Worm (Caenorhabditis elegans) whole organism, late embryonic: ENCODE measurements around the gene sru-4.

Source experiments
- ama-1 ChIP-seq: fragments of 150-350 bp; optimal IDR thresholded peaks from 2 replicates; lab custom pipeline; 2014
- ceh-31 ChIP-seq: sonication (generic microtip); optimal IDR thresholded peaks from 2 replicates; lab custom pipeline; 2016; ENCODE audit warnings: missing genetic modification characterization, missing compliant biosample characterization
- elt-2 ChIP-seq: sonication (generic microtip); optimal IDR thresholded peaks from 2 replicates; lab custom pipeline; 2016; ENCODE audit warnings: missing genetic modification reagents, missing genetic modification characterization, missing compliant biosample characterization
- hlh-30 ChIP-seq: sonication (generic microtip); optimal IDR thresholded peaks from 2 replicates; lab custom pipeline; 2017; ENCODE audit warnings: antibody characterized with exemption, missing genetic modification characterization, missing compliant biosample characterization; ENCODE audit not compliant: insufficient read depth
- hlh-6 ChIP-seq: sonication (generic microtip); optimal IDR thresholded peaks from 2 replicates; lab custom pipeline; 2016; ENCODE audit warnings: missing genotype, missing genetic modification characterization, missing compliant biosample characterization
- pqm-1 ChIP-seq: sonication (generic microtip); optimal IDR thresholded peaks from 2 replicates; lab custom pipeline; 2016; ENCODE audit warnings: missing genetic modification characterization, missing compliant biosample characterization
- pros-1 ChIP-seq: fragments of 150-350 bp; optimal IDR thresholded peaks from 2 replicates; lab custom pipeline; 2014; ENCODE audit warnings: missing biosample characterization, missing genetic modification reagents, missing genetic modification characterization
- tbx-2 ChIP-seq: sonication (generic microtip); optimal IDR thresholded peaks from 2 replicates; lab custom pipeline; 2016; ENCODE audit warnings: missing genetic modification characterization, missing compliant biosample characterization

- no peak for TF ChIP-seq pros-1 (tag; lab: Kevin White, UChicago)
- no peak for TF ChIP-seq hlh-6 (tag; lab: Kevin White, UChicago)
- TF ChIP-seq pqm-1 (tag; lab: Kevin White, UChicago) = no peak
- TF ChIP-seq ama-1 = no peak
- no peak for TF ChIP-seq hlh-30 (tag; lab: Kevin White, UChicago)
- TF ChIP-seq ceh-31 (tag; lab: Kevin White, UChicago) = no peak
- TF ChIP-seq elt-2 (tag; lab: Kevin White, UChicago) = no peak
- no peak for TF ChIP-seq tbx-2 (tag; lab: Kevin White, UChicago)
These were observed 9.9 kb upstream of the sru-4 start, which contains the start of gene sru-1 for ce11 chrIV:9488315-9488714.
